Fruit fly (Drosophila melanogaster) whole organism, embryonic: ENCODE results near the gene CG4607.

Experiments
- ATbp ChIP-seq: fragments of 200-800 bp; sonication (Bioruptor generic); optimal IDR thresholded peaks from 2 replicates; lab custom pipeline; 2017; ENCODE audit warnings: missing biosample characterization, mild to moderate bottlenecking, missing genetic modification characterization, missing genetic modification reagents
- Atf3 ChIP-seq: fragments of 200-800 bp; sonication (Bioruptor generic); optimal IDR thresholded peaks from 3 replicates; lab custom pipeline; 2016; ENCODE audit warnings: missing biosample characterization, missing genetic modification characterization
- CG11456 ChIP-seq: fragments of 200-800 bp; sonication (Bioruptor generic); IDR thresholded peaks from 3 replicates; pipeline ENCODE4 v1.3.6; 2022; ENCODE audit warnings: missing biosample characterization, missing genetic modification characterization
- CG16815 ChIP-seq: fragments of 200-800 bp; sonication (Bioruptor generic); optimal IDR thresholded peaks from 3 replicates; lab custom pipeline; 2017; ENCODE audit warnings: missing biosample characterization, mild to moderate bottlenecking, missing genetic modification characterization
- CG17186 ChIP-seq: fragments of 200-800 bp; sonication (Bioruptor generic); optimal IDR thresholded peaks from 3 replicates; lab custom pipeline; 2017; ENCODE audit warnings: missing biosample characterization, missing genetic modification reagents, missing genetic modification characterization
- CG17802 ChIP-seq: fragments of 200-800 bp; sonication (Bioruptor generic); optimal IDR thresholded peaks from 2 replicates; lab custom pipeline; 2018; ENCODE audit warnings: missing biosample characterization, mild to moderate bottlenecking, missing genetic modification characterization, moderate library complexity
- CG1792 ChIP-seq: fragments of 200-800 bp; sonication (Bioruptor generic); optimal IDR thresholded peaks from 2 replicates; lab custom pipeline; 2016; ENCODE audit warnings: missing biosample characterization, missing genetic modification characterization
- CG18599 ChIP-seq: fragments of 200-800 bp; sonication (Bioruptor generic); optimal IDR thresholded peaks from 3 replicates; lab custom pipeline; 2017; ENCODE audit warnings: missing biosample characterization, missing genetic modification characterization, mild to moderate bottlenecking, moderate library complexity, missing genetic modification reagents
- CG2129 ChIP-seq: fragments of 200-800 bp; sonication (Bioruptor generic); IDR thresholded peaks from 2 replicates; pipeline ENCODE4 v1.3.6; 2022; ENCODE audit warnings: missing biosample characterization, missing genetic modification characterization; ENCODE audit not compliant: partially characterized antibody
- CG31388 ChIP-seq: fragments of 200-800 bp; sonication (Bioruptor generic); optimal IDR thresholded peaks from 2 replicates; lab custom pipeline; 2016; ENCODE audit warnings: missing biosample characterization, missing genetic modification characterization
- CG32772 ChIP-seq: fragments of 200-800 bp; sonication (Bioruptor generic); IDR thresholded peaks from 2 replicates; pipeline ENCODE4 v1.3.6; 2022; ENCODE audit warnings: missing biosample characterization, missing genetic modification characterization
- CG3407 ChIP-seq: fragments of 200-800 bp; sonication (Bioruptor generic); optimal IDR thresholded peaks from 2 replicates; lab custom pipeline; 2018; ENCODE audit warnings: missing biosample characterization, mild to moderate bottlenecking, missing genetic modification characterization
- CG34376 ChIP-seq: fragments of 200-800 bp; sonication (Bioruptor generic); optimal IDR thresholded peaks from 2 replicates; lab custom pipeline; 2018; ENCODE audit warnings: missing biosample characterization, mild to moderate bottlenecking, missing genetic modification characterization
- CG34422 ChIP-seq: fragments of 200-800 bp; sonication (Bioruptor generic); IDR thresholded peaks from 3 replicates; pipeline ENCODE4 v1.3.6; 2022; ENCODE audit warnings: missing biosample characterization, missing genetic modification characterization
- CG4820 ChIP-seq: fragments of 200-800 bp; sonication (Bioruptor generic); optimal IDR thresholded peaks from 3 replicates; lab custom pipeline; 2016; ENCODE audit warnings: missing biosample characterization, missing genetic modification characterization
- CG6272 ChIP-seq: fragments of 200-800 bp; sonication (Bioruptor generic); IDR thresholded peaks from 2 replicates; pipeline ENCODE4 v1.3.6; 2022; ENCODE audit warnings: missing biosample characterization, missing genetic modification characterization
- CG6654 ChIP-seq: fragments of 200-800 bp; sonication (Bioruptor generic); optimal IDR thresholded peaks from 2 replicates; lab custom pipeline; 2017; ENCODE audit warnings: missing biosample characterization, mild to moderate bottlenecking, missing genetic modification characterization
- CG7786 ChIP-seq: fragments of 200-800 bp; sonication (Bioruptor generic); optimal IDR thresholded peaks from 2 replicates; lab custom pipeline; 2016; ENCODE audit warnings: missing biosample characterization, missing genetic modification characterization
- CG9932 ChIP-seq: fragments of 200-800 bp; sonication (Bioruptor generic); IDR thresholded peaks from 2 replicates; pipeline ENCODE4 v1.3.6; 2022; ENCODE audit warnings: missing biosample characterization, missing genetic modification characterization
- CHES-1-like ChIP-seq: fragments of 200-800 bp; sonication (Bioruptor generic); optimal IDR thresholded peaks from 2 replicates; lab custom pipeline; 2016; ENCODE audit warnings: missing biosample characterization, missing genetic modification characterization
- Dbx ChIP-seq: fragments of 200-800 bp; sonication (Bioruptor generic); IDR thresholded peaks from 3 replicates; pipeline ENCODE4 v1.3.6; 2022; ENCODE audit warnings: missing biosample characterization, missing genetic modification characterization
- HLH4C ChIP-seq: fragments of 200-800 bp; sonication (Bioruptor generic); IDR thresholded peaks from 3 replicates; pipeline ENCODE4 v1.3.6; 2022; ENCODE audit warnings: missing biosample characterization, missing genetic modification characterization; ENCODE audit not compliant: partially characterized antibody
- HLHmδ ChIP-seq: fragments of 200-800 bp; sonication (Bioruptor generic); optimal IDR thresholded peaks from 2 replicates; lab custom pipeline; 2018; ENCODE audit warnings: missing biosample characterization, mild to moderate bottlenecking, missing genetic modification characterization, moderate library complexity
- Hand ChIP-seq: fragments of 200-800 bp; sonication (Bioruptor generic); optimal IDR thresholded peaks from 2 replicates; lab custom pipeline; 2017; ENCODE audit warnings: mild to moderate bottlenecking, missing biosample characterization, missing genetic modification reagents, missing genetic modification characterization
- Meics ChIP-seq: fragments of 200-800 bp; sonication (Bioruptor generic); optimal IDR thresholded peaks from 2 replicates; lab custom pipeline; 2017; ENCODE audit warnings: missing biosample characterization, mild to moderate bottlenecking, missing genetic modification characterization
- Optix ChIP-seq: fragments of 200-800 bp; sonication (Bioruptor generic); IDR thresholded peaks from 3 replicates; pipeline ENCODE4 v1.3.6; 2022; ENCODE audit warnings: missing biosample characterization, missing genetic modification characterization
- Side ChIP-seq: fragments of 200-800 bp; sonication (Bioruptor generic); optimal IDR thresholded peaks from 2 replicates; lab custom pipeline; 2016; ENCODE audit warnings: missing biosample characterization, missing genetic modification characterization
- Stat92E ChIP-seq, 3 experiments: fragments of >200 bp in 2 of 3; fragments of 200-800 bp in 1 of 3; sonication (Bioruptor generic) in 1 of 3; optimal IDR thresholded peaks; 2 replicates each; lab custom pipeline; 2017 to 2019; ENCODE audit warnings: missing biosample characterization in 3 of 3, missing genetic modification characterization in 3 of 3, mild to moderate bottlenecking in 1 of 3, moderate library complexity in 1 of 3
- Xrp1 ChIP-seq: fragments of 200-800 bp; sonication (Bioruptor generic); IDR thresholded peaks from 2 replicates; pipeline ENCODE4 v1.3.6; 2022; ENCODE audit warnings: missing biosample characterization, missing genetic modification characterization
- ab ChIP-seq: fragments of 200-800 bp; sonication (Bioruptor generic); optimal IDR thresholded peaks from 2 replicates; lab custom pipeline; 2016; ENCODE audit warnings: missing biosample characterization, missing genetic modification characterization
- bowl ChIP-seq: fragments of 200-800 bp; sonication (Bioruptor generic); IDR thresholded peaks from 2 replicates; pipeline ENCODE4 v1.3.6; 2022; ENCODE audit warnings: missing biosample characterization, missing genetic modification characterization
- croc ChIP-seq: fragments of 200-800 bp; sonication (Bioruptor generic); conservative IDR thresholded peaks from 3 replicates; pipeline ENCODE4 v1.3.6; 2022; ENCODE audit warnings: missing biosample characterization, missing genetic modification characterization
- dimm ChIP-seq: fragments of 200-800 bp; sonication (Bioruptor generic); IDR thresholded peaks from 2 replicates; pipeline ENCODE4 v1.3.6; 2022; ENCODE audit warnings: missing biosample characterization, missing genetic modification characterization
- fd3F ChIP-seq: fragments of 200-800 bp; sonication (Bioruptor generic); optimal IDR thresholded peaks from 2 replicates; lab custom pipeline; 2018; ENCODE audit warnings: missing biosample characterization, mild to moderate bottlenecking, missing genetic modification characterization, moderate library complexity
- grau ChIP-seq: fragments of 200-800 bp; optimal IDR thresholded peaks from 3 replicates; lab custom pipeline; 2019; ENCODE audit warnings: missing biosample characterization, mild to moderate bottlenecking, missing genetic modification characterization, moderate library complexity
- kay ChIP-seq: fragments of 200-800 bp; sonication (Bioruptor generic); optimal IDR thresholded peaks from 2 replicates; lab custom pipeline; 2016; ENCODE audit warnings: missing biosample characterization, missing genetic modification characterization
- kni ChIP-seq: fragments of 200-800 bp; sonication (Bioruptor generic); optimal IDR thresholded peaks from 3 replicates; lab custom pipeline; 2017; ENCODE audit warnings: mild to moderate bottlenecking, missing biosample characterization, missing genetic modification reagents, missing genetic modification characterization
- mam ChIP-seq: fragments of 200-800 bp; sonication (Bioruptor generic); optimal IDR thresholded peaks from 3 replicates; lab custom pipeline; 2016; ENCODE audit warnings: missing biosample characterization, missing genetic modification characterization
- mld ChIP-seq: fragments of 200-800 bp; sonication (Bioruptor generic); IDR thresholded peaks from 3 replicates; pipeline ENCODE4 v1.3.6; 2022; ENCODE audit warnings: missing biosample characterization, missing genetic modification characterization; ENCODE audit not compliant: partially characterized antibody
- nerfin-2 ChIP-seq: fragments of 200-800 bp; sonication (Bioruptor generic); IDR thresholded peaks from 2 replicates; pipeline ENCODE4 v1.3.6; 2022; ENCODE audit warnings: missing biosample characterization, missing genetic modification characterization; ENCODE audit not compliant: partially characterized antibody
- org-1 ChIP-seq: fragments of 200-800 bp; sonication (Bioruptor generic); optimal IDR thresholded peaks from 2 replicates; lab custom pipeline; 2017; ENCODE audit warnings: missing biosample characterization, missing genetic modification characterization
- p53 ChIP-seq: fragments of 200-800 bp; sonication (Bioruptor generic); optimal IDR thresholded peaks from 2 replicates; lab custom pipeline; 2016; ENCODE audit warnings: missing biosample characterization, missing genetic modification characterization
- pros ChIP-seq: fragments of 200-800 bp; sonication (Bioruptor generic); optimal IDR thresholded peaks from 3 replicates; lab custom pipeline; 2019; ENCODE audit warnings: missing biosample characterization, mild to moderate bottlenecking, missing genetic modification characterization, moderate library complexity
- slbo ChIP-seq: fragments of 200-800 bp; sonication (Bioruptor generic); IDR thresholded peaks from 2 replicates; pipeline ENCODE4 v1.3.6; 2022; ENCODE audit warnings: missing biosample characterization, missing genetic modification characterization
- sqz ChIP-seq: fragments of 200-800 bp; sonication (Bioruptor generic); optimal IDR thresholded peaks from 3 replicates; lab custom pipeline; 2018; ENCODE audit warnings: missing biosample characterization, mild to moderate bottlenecking, missing genetic modification characterization
- stc ChIP-seq: fragments of 200-800 bp; sonication (Bioruptor generic); IDR thresholded peaks from 2 replicates; pipeline ENCODE4 v1.3.6; 2022; ENCODE audit warnings: missing biosample characterization, missing genetic modification characterization
- sug ChIP-seq: fragments of 200-800 bp; optimal IDR thresholded peaks from 2 replicates; lab custom pipeline; 2019; ENCODE audit warnings: missing biosample characterization, mild to moderate bottlenecking, missing genetic modification characterization, moderate library complexity
- tgo ChIP-seq: fragments of 200-800 bp; sonication (Bioruptor generic); IDR thresholded peaks from 3 replicates; pipeline ENCODE4 v1.3.6; 2022; ENCODE audit warnings: missing biosample characterization, missing genetic modification characterization
- ttk ChIP-seq: fragments of 200-800 bp; sonication (Bioruptor generic); IDR thresholded peaks from 2 replicates; pipeline ENCODE4 v2.1.2; 2022; ENCODE audit warnings: missing biosample characterization, missing genetic modification characterization
- z ChIP-seq: fragments of 200-800 bp; sonication (Bioruptor generic); IDR thresholded peaks from 3 replicates; pipeline ENCODE4 v1.3.6; 2022; ENCODE audit warnings: missing biosample characterization, missing genetic modification characterization

Gene CG4607

dm6 chrX:7096495-7096995, 27.3 kb downstream of the CG4607 start (continued):
- TF ChIP-seq org-1 (GFP tag; lab: Kevin White, UChicago) (peak; percentile 83), CG34376 (GFP tag; lab: Kevin White, UChicago) (peak; percentile 88), kni (GFP tag; lab: Kevin White, UChicago) (peak; percentile 25), CG31388 (GFP tag; lab: Kevin White, UChicago) (no peak), mld (GFP tag; lab: Robert Waterston, UW) (no peak), HLHmδ (no peak), kay (peak; percentile 16), mam (GFP tag; lab: Kevin White, UChicago) (peak; percentile 72), CG17802 (tag; lab: Kevin White, UChicago) (peak; percentile 34), HLH4C (GFP tag; lab: Robert Waterston, UW) (no peak), CG2129 (GFP tag; lab: Robert Waterston, UW) (no peak), p53 (no peak), pros (GFP tag; lab: Kevin White, UChicago) (no peak), bowl (peak; percentile 44; the same call in 1 of the 2 replicates), CG32772 (GFP tag; lab: Robert Waterston, UW) (peak; percentile 39), croc (GFP tag; lab: Robert Waterston, UW) (peak; percentile 61; the same call in 2 of the 3 replicates), Meics (peak; percentile 88), CG34422 (peak; percentile 55; the same call in 2 of the 3 replicates), grau (tag; lab: Kevin White, UChicago) (peak; percentile 89), CG16815 (GFP tag; lab: Kevin White, UChicago) (peak; percentile 76), CHES-1-like (GFP tag; lab: Kevin White, UChicago) (peak; percentile 64), tgo (GFP tag; lab: Robert Waterston, UW) (peak; percentile 81), Optix (GFP tag; lab: Robert Waterston, UW) (peak; percentile 66; the same call in 2 of the 3 replicates), sug (tag; lab: Kevin White, UChicago) (peak; percentile 80), CG11456 (GFP tag; lab: Robert Waterston, UW) (peak; percentile 66; the same call in 2 of the 3 replicates), sqz (GFP tag; lab: Kevin White, UChicago) (no peak), fd3F (peak; percentile 76), CG6272 (GFP tag; lab: Robert Waterston, UW) (0 out of 2 replicates have a peak, but pooled peaks have one; percentile 51), Dbx (GFP tag; lab: Robert Waterston, UW) (peak; percentile 76), CG18599 (peak; percentile 94), CG4820 (GFP tag; lab: Kevin White, UChicago) (peak; percentile 54), ab (GFP tag; lab: Kevin White, UChicago) (peak; percentile 27), dimm (GFP tag; lab: Robert Waterston, UW) (peak; percentile 45; the same call in 1 of the 2 replicates), ATbp (GFP tag; lab: Kevin White, UChicago) (peak; percentile 82), Stat92E (GFP tag; optimal IDR thresholded peaks at IDR 0.05; lab: Kevin White, UChicago) (peak in 1 of 3 experiments; percentile 45), Atf3 (peak; percentile 45), CG9932 (GFP tag; lab: Robert Waterston, UW) (peak; percentile 70), slbo (GFP tag; lab: Robert Waterston, UW) (peak; percentile 77), CG17186 (GFP tag; lab: Kevin White, UChicago) (peak; percentile 19), CG3407 (GFP tag; lab: Kevin White, UChicago) (peak; percentile 67), Xrp1 (peak; percentile 84), z (GFP tag; lab: Robert Waterston, UW) (no peak; the same call in 2 of the 3 replicates), CG7786 (peak; percentile 79), stc (GFP tag; lab: Robert Waterston, UW) (peak; percentile 61), Hand (GFP tag; lab: Kevin White, UChicago) (peak; percentile 84), Side (GFP tag; lab: Kevin White, UChicago) (peak; percentile 55), CG1792 (peak; percentile 65), ttk (GFP tag; lab: Robert Waterston, UW) (peak; percentile 61), CG6654 (GFP tag; lab: Kevin White, UChicago) (peak; percentile 49), nerfin-2 (GFP tag; lab: Robert Waterston, UW) (no peak)
